Fruit fly (Drosophila melanogaster) whole organism, embryonic: ENCODE data around the gene Ktch.

Experiments
- Blimp-1 ChIP-seq: fragments of 200-800 bp; sonication (Bioruptor generic); optimal IDR thresholded peaks from 3 replicates; lab custom pipeline; 2018; ENCODE audit warnings: missing biosample characterization, missing genetic modification characterization, mild to moderate bottlenecking, moderate library complexity, missing genetic modification reagents
- CG6654 ChIP-seq: fragments of 200-800 bp; sonication (Bioruptor generic); optimal IDR thresholded peaks from 2 replicates; lab custom pipeline; 2017; ENCODE audit warnings: missing biosample characterization, mild to moderate bottlenecking, missing genetic modification characterization
- Dll ChIP-seq: fragments of 200-800 bp; sonication (Bioruptor generic); IDR thresholded peaks from 4 replicates; pipeline ENCODE4 v1.3.6; 2022; ENCODE audit warnings: missing biosample characterization, missing genetic modification characterization; ENCODE audit not compliant: partially characterized antibody
- HmgZ ChIP-seq: fragments of 200-800 bp; sonication (Bioruptor generic); optimal IDR thresholded peaks from 2 replicates; lab custom pipeline; 2018; ENCODE audit warnings: missing biosample characterization, mild to moderate bottlenecking, missing genetic modification characterization
- Ptx1 ChIP-seq: fragments of 200-800 bp; sonication (Bioruptor generic); IDR thresholded peaks from 2 replicates; pipeline ENCODE4 v1.3.6; 2022; ENCODE audit warnings: missing biosample characterization, missing genetic modification characterization
- br ChIP-seq: fragments of >200 bp; optimal IDR thresholded peaks from 2 replicates; lab custom pipeline; 2017
- dmrt99B ChIP-seq: fragments of 200-800 bp; sonication (Bioruptor generic); optimal IDR thresholded peaks from 2 replicates; lab custom pipeline; 2018; ENCODE audit warnings: missing biosample characterization, mild to moderate bottlenecking, missing genetic modification characterization, moderate library complexity
- schlank ChIP-seq: fragments of 200-800 bp; sonication (Bioruptor generic); optimal IDR thresholded peaks from 2 replicates; lab custom pipeline; 2018; ENCODE audit warnings: missing biosample characterization, mild to moderate bottlenecking, missing genetic modification characterization

dm6 chr3R:31089985-31090384 is 40.5 kb downstream of the Ktch start:
- TF ChIP-seq br: no peak
- TF ChIP-seq HmgZ: no peak
- no peak for TF ChIP-seq dmrt99B
- TF ChIP-seq Dll: no peak
- no peak for TF ChIP-seq Blimp-1 (GFP tag; lab: Kevin White, UChicago)
- no peak for TF ChIP-seq CG6654 (GFP tag; lab: Kevin White, UChicago)
- TF ChIP-seq Ptx1 (GFP tag; lab: Robert Waterston, UW): no peak
- TF ChIP-seq schlank: no peak
